Worm (Caenorhabditis elegans): Measurements from ENCODE around the gene C28F5.1.

DNA sequence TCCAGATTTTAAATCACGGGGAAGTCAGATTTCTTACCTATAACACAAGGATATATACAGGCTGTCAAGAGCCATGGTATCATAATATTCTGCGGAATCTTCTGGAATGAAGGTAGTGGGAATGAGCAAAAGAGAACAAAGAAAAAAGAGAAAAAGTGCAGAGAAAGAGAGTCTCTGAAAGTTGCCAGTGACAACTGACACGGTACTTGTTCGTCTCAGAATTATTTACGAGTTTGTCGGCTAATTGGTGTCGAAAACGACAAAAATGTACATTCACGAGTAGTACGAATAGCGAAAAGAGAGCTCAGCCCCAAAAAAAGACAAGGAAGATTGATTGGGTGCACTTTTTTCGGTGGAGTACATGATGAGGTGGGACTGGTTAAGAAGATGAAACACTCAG lies 22.1 kb upstream of the C28F5.1 start, which contains the start of gene cah-2:
- TF ChIP-seq dve-1 (tag; optimal IDR thresholded peaks at IDR 0.05) = no peak
- no peak for TF ChIP-seq K09A11.1 (tag; optimal IDR thresholded peaks at IDR 0.05; ENCODE audit: insufficient read depth)
- no peak for TF ChIP-seq nfya-1 (tag; optimal IDR thresholded peaks at IDR 0.05)
